Fruit fly (Drosophila melanogaster) whole organism, embryonic: ENCODE results near the gene be.

ENCODE experiments used
- ATbp ChIP-seq: fragments of 200-800 bp; sonication (Bioruptor generic); optimal IDR thresholded peaks from 2 replicates; lab custom pipeline; 2017; ENCODE audit warnings: missing biosample characterization, mild to moderate bottlenecking, missing genetic modification characterization, missing genetic modification reagents
- Antp ChIP-seq: fragments of 200-800 bp; sonication (Bioruptor generic); optimal IDR thresholded peaks from 3 replicates; lab custom pipeline; 2016; ENCODE audit warnings: missing biosample characterization, missing genetic modification characterization
- Asciz ChIP-seq: fragments of 200-800 bp; sonication (Bioruptor generic); optimal IDR thresholded peaks from 2 replicates; lab custom pipeline; 2017; ENCODE audit warnings: missing biosample characterization, mild to moderate bottlenecking, missing genetic modification characterization, missing genetic modification reagents
- BtbVII ChIP-seq: fragments of 200-800 bp; sonication (Bioruptor generic); optimal IDR thresholded peaks from 3 replicates; lab custom pipeline; 2017; ENCODE audit warnings: missing biosample characterization, mild to moderate bottlenecking, missing genetic modification characterization
- CG10366 ChIP-seq: fragments of 200-800 bp; sonication (Bioruptor generic); IDR thresholded peaks from 2 replicates; pipeline ENCODE4 v1.3.6; 2022; ENCODE audit warnings: missing biosample characterization, missing genetic modification characterization
- CG10431 ChIP-seq: fragments of 200-800 bp; sonication (Bioruptor generic); optimal IDR thresholded peaks from 3 replicates; lab custom pipeline; 2018; ENCODE audit warnings: missing biosample characterization, mild to moderate bottlenecking, missing genetic modification characterization
- CG10543 ChIP-seq: fragments of 200-800 bp; sonication (Bioruptor generic); optimal IDR thresholded peaks from 3 replicates; lab custom pipeline; 2017; ENCODE audit warnings: missing biosample characterization, mild to moderate bottlenecking, missing genetic modification characterization, moderate library complexity
- CG13624 ChIP-seq: fragments of 200-800 bp; sonication (Bioruptor generic); optimal IDR thresholded peaks from 2 replicates; lab custom pipeline; 2016; ENCODE audit warnings: missing biosample characterization, missing genetic modification characterization
- CG15073 ChIP-seq: fragments of 200-800 bp; sonication (Bioruptor generic); optimal IDR thresholded peaks from 2 replicates; lab custom pipeline; 2016; ENCODE audit warnings: missing biosample characterization, missing genetic modification characterization
- CG1529 ChIP-seq: fragments of 200-800 bp; sonication (Bioruptor generic); optimal IDR thresholded peaks from 3 replicates; lab custom pipeline; 2018; ENCODE audit warnings: missing biosample characterization, missing genetic modification characterization
- CG15479 ChIP-seq: fragments of 200-800 bp; sonication (Bioruptor generic); optimal IDR thresholded peaks from 3 replicates; lab custom pipeline; 2019; ENCODE audit warnings: missing biosample characterization, mild to moderate bottlenecking, missing genetic modification characterization, moderate library complexity
- CG17568 ChIP-seq: fragments of 200-800 bp; sonication (Bioruptor generic); optimal IDR thresholded peaks from 2 replicates; lab custom pipeline; 2018; ENCODE audit warnings: missing biosample characterization, mild to moderate bottlenecking, missing genetic modification characterization, moderate library complexity
- CG18476 ChIP-seq: fragments of 200-800 bp; sonication (Bioruptor generic); optimal IDR thresholded peaks from 2 replicates; lab custom pipeline; 2016; ENCODE audit warnings: missing biosample characterization, mild to moderate bottlenecking, missing genetic modification characterization
- CG18599 ChIP-seq: fragments of 200-800 bp; sonication (Bioruptor generic); optimal IDR thresholded peaks from 3 replicates; lab custom pipeline; 2017; ENCODE audit warnings: missing biosample characterization, missing genetic modification characterization, mild to moderate bottlenecking, moderate library complexity, missing genetic modification reagents
- CG2202 ChIP-seq: fragments of 200-800 bp; sonication (Bioruptor generic); optimal IDR thresholded peaks from 2 replicates; lab custom pipeline; 2018; ENCODE audit warnings: missing biosample characterization, mild to moderate bottlenecking, missing genetic modification characterization
- CG3407 ChIP-seq: fragments of 200-800 bp; sonication (Bioruptor generic); optimal IDR thresholded peaks from 2 replicates; lab custom pipeline; 2018; ENCODE audit warnings: missing biosample characterization, mild to moderate bottlenecking, missing genetic modification characterization
- CG34376 ChIP-seq: fragments of 200-800 bp; sonication (Bioruptor generic); optimal IDR thresholded peaks from 2 replicates; lab custom pipeline; 2018; ENCODE audit warnings: missing biosample characterization, mild to moderate bottlenecking, missing genetic modification characterization
- CG5180 ChIP-seq: fragments of 200-800 bp; sonication (Bioruptor generic); optimal IDR thresholded peaks from 3 replicates; lab custom pipeline; 2017; ENCODE audit warnings: missing biosample characterization, missing genetic modification characterization, mild to moderate bottlenecking, moderate library complexity, missing genetic modification reagents
- Doc2 ChIP-seq: fragments of 200-800 bp; sonication (Bioruptor generic); IDR thresholded peaks from 2 replicates; pipeline ENCODE4 v1.3.6; 2022; ENCODE audit warnings: missing biosample characterization, missing genetic modification characterization
- Doc3 ChIP-seq: fragments of 200-800 bp; sonication (Bioruptor generic); IDR thresholded peaks from 3 replicates; pipeline ENCODE4 v1.3.6; 2022; ENCODE audit warnings: missing biosample characterization, missing genetic modification characterization; ENCODE audit not compliant: partially characterized antibody
- Eip74EF ChIP-seq, 2 experiments: fragments of 200-800 bp in 1 of 2; fragments of >200 bp in 1 of 2; sonication (Bioruptor generic) in 1 of 2; optimal IDR thresholded peaks; 2 replicates each; lab custom pipeline; 2017 to 2019; ENCODE audit warnings: missing biosample characterization in 2 of 2, missing genetic modification characterization in 2 of 2, mild to moderate bottlenecking in 1 of 2, moderate library complexity in 1 of 2
- Hand ChIP-seq: fragments of 200-800 bp; sonication (Bioruptor generic); optimal IDR thresholded peaks from 2 replicates; lab custom pipeline; 2017; ENCODE audit warnings: mild to moderate bottlenecking, missing biosample characterization, missing genetic modification reagents, missing genetic modification characterization
- Hmr ChIP-seq: fragments of 200-800 bp; sonication (Bioruptor generic); optimal IDR thresholded peaks from 3 replicates; lab custom pipeline; 2017; ENCODE audit warnings: mild to moderate bottlenecking, missing biosample characterization, missing genetic modification reagents, missing genetic modification characterization
- Hr78 ChIP-seq, 2 experiments: fragments of 200-800 bp in 1 of 2; fragments of >200 bp in 1 of 2; sonication (Bioruptor generic) in 1 of 2; optimal IDR thresholded peaks; 2 replicates each; lab custom pipeline; 2017 to 2019; ENCODE audit warnings: missing biosample characterization in 2 of 2, missing genetic modification characterization in 2 of 2, mild to moderate bottlenecking in 1 of 2, moderate library complexity in 1 of 2
- Med ChIP-seq: fragments of 200-800 bp; sonication (Bioruptor generic); peaks from one replicate; lab custom pipeline; 2016; ENCODE audit warnings: missing biosample characterization, missing genetic modification characterization, mild to moderate bottlenecking, inconsistent platforms, moderate library complexity
- Meics ChIP-seq: fragments of 200-800 bp; sonication (Bioruptor generic); optimal IDR thresholded peaks from 2 replicates; lab custom pipeline; 2017; ENCODE audit warnings: missing biosample characterization, mild to moderate bottlenecking, missing genetic modification characterization
- Nf-YB ChIP-seq: fragments of 200-800 bp; sonication (Bioruptor generic); optimal IDR thresholded peaks from 3 replicates; lab custom pipeline; 2019; ENCODE audit warnings: missing biosample characterization, mild to moderate bottlenecking, missing genetic modification characterization, moderate library complexity
- Rfx ChIP-seq: fragments of 200-800 bp; sonication (Bioruptor generic); IDR thresholded peaks from 2 replicates; pipeline ENCODE4 v1.3.6; 2022; ENCODE audit warnings: missing biosample characterization, missing genetic modification characterization
- Sry-δ ChIP-seq: fragments of 200-800 bp; sonication (Bioruptor generic); optimal IDR thresholded peaks from 2 replicates; lab custom pipeline; 2016; ENCODE audit warnings: missing biosample characterization, missing genetic modification characterization
- ato ChIP-seq: fragments of 200-800 bp; sonication (Bioruptor generic); IDR thresholded peaks from 2 replicates; pipeline ENCODE4 v1.3.6; 2022; ENCODE audit warnings: missing biosample characterization, missing genetic modification characterization; ENCODE audit not compliant: partially characterized antibody
- bigmax ChIP-seq: fragments of 200-800 bp; sonication (Bioruptor generic); optimal IDR thresholded peaks from 2 replicates; lab custom pipeline; 2018; ENCODE audit warnings: missing biosample characterization, mild to moderate bottlenecking, missing genetic modification characterization
- bsh ChIP-seq, 2 experiments: fragments of 200-800 bp; sonication (Bioruptor generic); optimal IDR thresholded peaks; 2 replicates each; lab custom pipeline; 2017 to 2018; ENCODE audit warnings: mild to moderate bottlenecking in 2 of 2, missing biosample characterization in 2 of 2, missing genetic modification characterization in 2 of 2, moderate library complexity in 1 of 2
- fd64A ChIP-seq: fragments of 200-800 bp; sonication (Bioruptor generic); optimal IDR thresholded peaks from 3 replicates; lab custom pipeline; 2018; ENCODE audit warnings: missing biosample characterization, mild to moderate bottlenecking, missing genetic modification characterization
- gce ChIP-seq: fragments of 200-800 bp; sonication (Bioruptor generic); IDR thresholded peaks from 3 replicates; pipeline ENCODE4 v1.3.6; 2022; ENCODE audit warnings: missing biosample characterization, missing genetic modification characterization
- grn ChIP-seq: fragments of 200-800 bp; sonication (Bioruptor generic); optimal IDR thresholded peaks from 3 replicates; lab custom pipeline; 2017; ENCODE audit warnings: missing biosample characterization, missing genetic modification characterization
- ham ChIP-seq: fragments of 200-800 bp; sonication (Bioruptor generic); IDR thresholded peaks from 2 replicates; pipeline ENCODE4 v1.3.6; 2022; ENCODE audit warnings: missing biosample characterization, missing genetic modification characterization
- hkb ChIP-seq, 2 experiments: fragments of 200-800 bp in 1 of 2; fragments of >200 bp in 1 of 2; sonication (Bioruptor generic) in 1 of 2; IDR thresholded peaks in 1 of 2; optimal IDR thresholded peaks in 1 of 2; 2 replicates each; pipeline versions ENCODE4 v1.3.6 to Lab custom; 2017 to 2022; ENCODE audit warnings: missing biosample characterization in 1 of 2, missing genetic modification characterization in 1 of 2
- lola ChIP-seq, 3 experiments: fragments of >200 bp in 2 of 3; fragments of 200-800 bp in 1 of 3; sonication (Bioruptor generic) in 1 of 3; optimal IDR thresholded peaks; 2 replicates each; lab custom pipeline; 2017 to 2019; ENCODE audit warnings: missing biosample characterization in 3 of 3, missing genetic modification characterization in 3 of 3, mild to moderate bottlenecking in 1 of 3, moderate library complexity in 1 of 3
- nom ChIP-seq: fragments of 200-800 bp; sonication (Bioruptor generic); optimal IDR thresholded peaks from 2 replicates; lab custom pipeline; 2017; ENCODE audit warnings: missing biosample characterization, missing genetic modification characterization, mild to moderate bottlenecking, moderate library complexity, missing genetic modification reagents
- pfk ChIP-seq: fragments of 200-800 bp; sonication (Bioruptor generic); optimal IDR thresholded peaks from 2 replicates; lab custom pipeline; 2018; ENCODE audit warnings: missing biosample characterization, mild to moderate bottlenecking, missing genetic modification characterization, moderate library complexity
- ranshi ChIP-seq: fragments of 200-800 bp; sonication (Bioruptor generic); IDR thresholded peaks from 2 replicates; pipeline ENCODE4 v1.3.6; 2022; ENCODE audit warnings: missing biosample characterization, missing genetic modification characterization
- sens-2 ChIP-seq: fragments of 200-800 bp; sonication (Bioruptor generic); IDR thresholded peaks from 2 replicates; pipeline ENCODE4 v1.3.6; 2022; ENCODE audit warnings: missing biosample characterization, missing genetic modification characterization
- slbo ChIP-seq: fragments of 200-800 bp; sonication (Bioruptor generic); IDR thresholded peaks from 2 replicates; pipeline ENCODE4 v1.3.6; 2022; ENCODE audit warnings: missing biosample characterization, missing genetic modification characterization
- sug ChIP-seq: fragments of 200-800 bp; optimal IDR thresholded peaks from 2 replicates; lab custom pipeline; 2019; ENCODE audit warnings: missing biosample characterization, mild to moderate bottlenecking, missing genetic modification characterization, moderate library complexity
- ttk ChIP-seq: fragments of 200-800 bp; sonication (Bioruptor generic); IDR thresholded peaks from 2 replicates; pipeline ENCODE4 v2.1.2; 2022; ENCODE audit warnings: missing biosample characterization, missing genetic modification characterization
- unpg ChIP-seq: fragments of 200-800 bp; sonication (Bioruptor generic); optimal IDR thresholded peaks from 3 replicates; lab custom pipeline; 2018; ENCODE audit warnings: missing biosample characterization, mild to moderate bottlenecking, missing genetic modification characterization, moderate library complexity
- yki ChIP-seq: fragments of >200 bp; optimal IDR thresholded peaks from 3 replicates; lab custom pipeline; 2018

be gene

dm6 chrX:15077576-15078136, 53.4 kb downstream of the be start (continued):
- TF ChIP-seq ato (GFP tag; lab: Robert Waterston, UW): no peak
- TF ChIP-seq yki (lab: Kevin White, UChicago): no peak
- TF ChIP-seq CG15073 (GFP tag; lab: Kevin White, UChicago): no peak
- no peak for TF ChIP-seq bigmax
- no peak for TF ChIP-seq CG10366 (GFP tag; lab: Robert Waterston, UW)
- TF ChIP-seq Rfx (GFP tag; lab: Robert Waterston, UW): no peak
- peak in 1 of 2 experiments; percentile 79 for TF ChIP-seq Hr78 (GFP tag; optimal IDR thresholded peaks at IDR 0.05; lab: Kevin White, UChicago)
- TF ChIP-seq ttk (GFP tag; lab: Robert Waterston, UW): no peak
- peak; percentile 15 for TF ChIP-seq Nf-YB (GFP tag; lab: Kevin White, UChicago)
- TF ChIP-seq Hand (GFP tag; lab: Kevin White, UChicago): no peak
- peak; percentile 53 for TF ChIP-seq nom (GFP tag; lab: Kevin White, UChicago)
- TF ChIP-seq, all 482 proteins: peak for 7

dm6 chrX:15078394-15078793, 54.2 kb downstream of the be start:
- TF ChIP-seq ham (GFP tag; lab: Robert Waterston, UW): no peak
- TF ChIP-seq pfk: peak; percentile 18
- TF ChIP-seq Doc3 (GFP tag; lab: Robert Waterston, UW): no peak
- TF ChIP-seq sug (tag; lab: Kevin White, UChicago): peak; percentile 51
- TF ChIP-seq CG18476: no peak
- peak; percentile 42 for TF ChIP-seq fd64A (GFP tag; lab: Kevin White, UChicago)
- peak; percentile 56 for TF ChIP-seq Asciz (GFP tag; lab: Kevin White, UChicago)
- TF ChIP-seq CG15479: no peak
- TF ChIP-seq CG13624 (GFP tag; lab: Kevin White, UChicago): peak; percentile 22
- no peak for TF ChIP-seq ranshi (GFP tag; lab: Robert Waterston, UW)
- no peak for TF ChIP-seq hkb (optimal IDR thresholded peaks at IDR 0.05; lab: Kevin White, UChicago)
- peak; percentile 42; the same call in 1 of the 2 replicates for TF ChIP-seq hkb (GFP tag; IDR thresholded peaks at IDR 0.05; lab: Robert Waterston, UW)
- no peak for TF ChIP-seq Antp (GFP tag; lab: Kevin White, UChicago)
- peak in 1 of 2 experiments; percentile 16 for TF ChIP-seq Eip74EF (GFP tag; optimal IDR thresholded peaks at IDR 0.05; lab: Kevin White, UChicago)
- peak; percentile 0 for TF ChIP-seq Hmr (GFP tag; lab: Kevin White, UChicago)
- peak; percentile 66 for TF ChIP-seq CG10543 (GFP tag; lab: Kevin White, UChicago)
- TF ChIP-seq CG18599 (GFP tag; lab: Kevin White, UChicago): peak; percentile 9
- peak; percentile 24 for TF ChIP-seq Med (GFP tag; lab: Kevin White, UChicago)
- TF ChIP-seq CG34376 (GFP tag; lab: Kevin White, UChicago): peak; percentile 74
- TF ChIP-seq Doc2 (GFP tag; lab: Robert Waterston, UW): no peak
- TF ChIP-seq ATbp (GFP tag; lab: Kevin White, UChicago): peak; percentile 62
- peak; percentile 6 for TF ChIP-seq CG1529 (GFP tag; lab: Kevin White, UChicago)
- TF ChIP-seq CG2202 (tag; lab: Kevin White, UChicago): peak; percentile 24
- TF ChIP-seq CG3407 (GFP tag; lab: Kevin White, UChicago): peak; percentile 15
- TF ChIP-seq CG17568 (GFP tag; lab: Kevin White, UChicago): peak; percentile 9
- peak; percentile 64 for TF ChIP-seq BtbVII (GFP tag; lab: Kevin White, UChicago)
- TF ChIP-seq lola (GFP tag; optimal IDR thresholded peaks at IDR 0.05; lab: Kevin White, UChicago): peak in 1 of 3 experiments; percentile 5
- TF ChIP-seq CG5180 (GFP tag; lab: Kevin White, UChicago): peak; percentile 47
- peak; percentile 14; the same call in 1 of the 3 replicates for TF ChIP-seq gce
- no peak for TF ChIP-seq Sry-δ (GFP tag; lab: Kevin White, UChicago)
- peak; percentile 44 for TF ChIP-seq CG10431 (GFP tag; lab: Kevin White, UChicago)
- no peak for TF ChIP-seq slbo (GFP tag; lab: Robert Waterston, UW)
- TF ChIP-seq bsh (GFP tag; optimal IDR thresholded peaks at IDR 0.05; lab: Kevin White, UChicago): peak in 1 of 2 experiments; percentile 32
- peak; percentile 80 for TF ChIP-seq sens-2 (GFP tag; lab: Robert Waterston, UW)
- peak; percentile 55 for TF ChIP-seq Meics (GFP tag; lab: Kevin White, UChicago)
- peak; percentile 94 for TF ChIP-seq grn (GFP tag; lab: Kevin White, UChicago)
- TF ChIP-seq unpg (GFP tag; lab: Kevin White, UChicago): peak; percentile 13
